Fruit fly (Drosophila melanogaster) whole organism: ENCODE measurements around the gene dod.

Experiments used
- Dll ChIP-seq: fragments of >200 bp; optimal IDR thresholded peaks from 2 replicates; lab custom pipeline; 2017
- pan ChIP-seq: fragments of >200 bp; optimal IDR thresholded peaks from 2 replicates; lab custom pipeline; 2017
- psq ChIP-seq: fragments of >200 bp; optimal IDR thresholded peaks from 2 replicates; lab custom pipeline; 2017
- usp ChIP-seq: fragments of >200 bp; optimal IDR thresholded peaks from 2 replicates; lab custom pipeline; 2017; ENCODE audit warnings: missing biosample characterization, missing genetic modification characterization, mixed read lengths

- no peak for TF ChIP-seq Dll (lab: Kevin White, UChicago)
- TF ChIP-seq pan (lab: Kevin White, UChicago), result no peak
- no peak for TF ChIP-seq psq
- TF ChIP-seq usp (GFP tag; lab: Kevin White, UChicago), result no peak
Measured at dm6 chrX:21338153-21338552, 7.0 kb upstream of the dod start.
